Fruit fly (Drosophila melanogaster) whole organism, embryonic: ENCODE results near the gene att-ORFB.

Experiments used
- B-H2 ChIP-seq: fragments of 200-800 bp; sonication (Bioruptor generic); optimal IDR thresholded peaks from 2 replicates; lab custom pipeline; 2018; ENCODE audit warnings: missing biosample characterization, mild to moderate bottlenecking, missing genetic modification characterization
- CG1024 ChIP-seq: fragments of 200-800 bp; sonication (Bioruptor generic); IDR thresholded peaks from 2 replicates; pipeline ENCODE4 v1.3.6; 2022; ENCODE audit warnings: missing biosample characterization, missing genetic modification characterization
- CG10979 ChIP-seq: fragments of 200-800 bp; sonication (Bioruptor generic); optimal IDR thresholded peaks from 2 replicates; lab custom pipeline; 2018; ENCODE audit warnings: missing biosample characterization, mild to moderate bottlenecking, missing genetic modification characterization, moderate library complexity
- CG12219 ChIP-seq: fragments of 200-800 bp; sonication (Bioruptor generic); optimal IDR thresholded peaks from 3 replicates; lab custom pipeline; 2018; ENCODE audit warnings: missing biosample characterization, mild to moderate bottlenecking, missing genetic modification characterization
- CG15073 ChIP-seq: fragments of 200-800 bp; sonication (Bioruptor generic); optimal IDR thresholded peaks from 2 replicates; lab custom pipeline; 2016; ENCODE audit warnings: missing biosample characterization, missing genetic modification characterization
- CG15514 ChIP-seq: fragments of 200-800 bp; sonication (Bioruptor generic); optimal IDR thresholded peaks from 3 replicates; lab custom pipeline; 2017; ENCODE audit warnings: missing biosample characterization, missing genetic modification characterization, mild to moderate bottlenecking, moderate library complexity, missing genetic modification reagents
- CG16779 ChIP-seq: fragments of 200-800 bp; sonication (Bioruptor generic); IDR thresholded peaks from 2 replicates; pipeline ENCODE4 v1.3.6; 2022; ENCODE audit warnings: missing biosample characterization, missing genetic modification characterization
- CG18262 ChIP-seq: fragments of 200-800 bp; optimal IDR thresholded peaks from 3 replicates; lab custom pipeline; 2019; ENCODE audit warnings: missing biosample characterization, mild to moderate bottlenecking, missing genetic modification characterization, moderate library complexity
- CG2678 ChIP-seq: fragments of 200-800 bp; sonication (Bioruptor generic); optimal IDR thresholded peaks from 3 replicates; lab custom pipeline; 2019; ENCODE audit warnings: missing biosample characterization, mild to moderate bottlenecking, missing genetic modification characterization, moderate library complexity
- CG31224 ChIP-seq: fragments of 200-800 bp; sonication (Bioruptor generic); IDR thresholded peaks from 2 replicates; pipeline ENCODE4 v1.3.6; 2022; ENCODE audit warnings: missing biosample characterization, missing genetic modification characterization
- CG31441 ChIP-seq: fragments of 200-800 bp; sonication (Bioruptor generic); IDR thresholded peaks from 2 replicates; pipeline ENCODE4 v1.3.6; 2022; ENCODE audit warnings: missing biosample characterization, missing genetic modification characterization
- CG34422 ChIP-seq: fragments of 200-800 bp; sonication (Bioruptor generic); IDR thresholded peaks from 3 replicates; pipeline ENCODE4 v1.3.6; 2022; ENCODE audit warnings: missing biosample characterization, missing genetic modification characterization
- CG43689 ChIP-seq: fragments of 200-800 bp; sonication (Bioruptor generic); IDR thresholded peaks from 2 replicates; pipeline ENCODE4 v1.3.6; 2022; ENCODE audit warnings: missing biosample characterization, missing genetic modification characterization
- CG4617 ChIP-seq: fragments of 200-800 bp; sonication (Bioruptor generic); optimal IDR thresholded peaks from 3 replicates; lab custom pipeline; 2016; ENCODE audit warnings: missing biosample characterization, missing genetic modification characterization, borderline replicate concordance
- CG6272 ChIP-seq: fragments of 200-800 bp; sonication (Bioruptor generic); IDR thresholded peaks from 2 replicates; pipeline ENCODE4 v1.3.6; 2022; ENCODE audit warnings: missing biosample characterization, missing genetic modification characterization
- CG7372 ChIP-seq: fragments of 200-800 bp; sonication (Bioruptor generic); IDR thresholded peaks from 2 replicates; pipeline ENCODE4 v1.3.6; 2022; ENCODE audit warnings: missing biosample characterization, missing genetic modification characterization
- CG8281 ChIP-seq: fragments of 200-800 bp; sonication (Bioruptor generic); optimal IDR thresholded peaks from 2 replicates; lab custom pipeline; 2018; ENCODE audit warnings: missing biosample characterization, mild to moderate bottlenecking, missing genetic modification characterization, moderate library complexity
- CG8359 ChIP-seq: fragments of 200-800 bp; sonication (Bioruptor generic); optimal IDR thresholded peaks from 2 replicates; lab custom pipeline; 2017; ENCODE audit warnings: missing biosample characterization, mild to moderate bottlenecking, missing genetic modification characterization, borderline replicate concordance
- CG9215 ChIP-seq: fragments of 200-800 bp; sonication (Bioruptor generic); IDR thresholded peaks from 2 replicates; pipeline ENCODE4 v1.3.6; 2022; ENCODE audit warnings: missing biosample characterization, missing genetic modification characterization
- CG9437 ChIP-seq: fragments of 200-800 bp; sonication (Bioruptor generic); optimal IDR thresholded peaks from 2 replicates; lab custom pipeline; 2018; ENCODE audit warnings: missing biosample characterization, mild to moderate bottlenecking, missing genetic modification characterization
- Dad ChIP-seq: fragments of 200-800 bp; sonication (Bioruptor generic); optimal IDR thresholded peaks from 3 replicates; lab custom pipeline; 2016; ENCODE audit warnings: missing biosample characterization, missing genetic modification characterization
- Doc2 ChIP-seq: fragments of 200-800 bp; sonication (Bioruptor generic); IDR thresholded peaks from 2 replicates; pipeline ENCODE4 v1.3.6; 2022; ENCODE audit warnings: missing biosample characterization, missing genetic modification characterization
- Doc3 ChIP-seq: fragments of 200-800 bp; sonication (Bioruptor generic); IDR thresholded peaks from 3 replicates; pipeline ENCODE4 v1.3.6; 2022; ENCODE audit warnings: missing biosample characterization, missing genetic modification characterization; ENCODE audit not compliant: partially characterized antibody
- HLH3B ChIP-seq: fragments of 200-800 bp; sonication (Bioruptor generic); IDR thresholded peaks from 2 replicates; pipeline ENCODE4 v1.3.6; 2022; ENCODE audit warnings: missing biosample characterization, missing genetic modification characterization
- Hr51 ChIP-seq, 2 experiments: fragments of 200-800 bp; sonication (Bioruptor generic); optimal IDR thresholded peaks; 2 replicates in 1 of 2; 3 replicates in 1 of 2; lab custom pipeline; 2016 to 2018; ENCODE audit warnings: missing biosample characterization in 2 of 2, missing genetic modification characterization in 2 of 2, mild to moderate bottlenecking in 1 of 2, moderate library complexity in 1 of 2
- Mad ChIP-seq: fragments of 200-800 bp; sonication (Bioruptor generic); optimal IDR thresholded peaks from 2 replicates; lab custom pipeline; 2016; ENCODE audit warnings: missing biosample characterization, missing genetic modification characterization
- Med ChIP-seq: fragments of 200-800 bp; sonication (Bioruptor generic); peaks from one replicate; lab custom pipeline; 2016; ENCODE audit warnings: missing biosample characterization, missing genetic modification characterization, mild to moderate bottlenecking, inconsistent platforms, moderate library complexity
- Nf-YC ChIP-seq: fragments of 200-800 bp; optimal IDR thresholded peaks from 3 replicates; lab custom pipeline; 2019; ENCODE audit warnings: missing biosample characterization, mild to moderate bottlenecking, missing genetic modification characterization, moderate library complexity
- Oaz ChIP-seq: fragments of 200-800 bp; sonication (Bioruptor generic); IDR thresholded peaks from 2 replicates; pipeline ENCODE4 v1.3.6; 2022; ENCODE audit warnings: missing biosample characterization, missing genetic modification characterization
- Sin3A ChIP-seq: fragments of >200 bp; optimal IDR thresholded peaks from 2 replicates; lab custom pipeline; 2018
- Taf1 ChIP-seq: fragments of 200-800 bp; sonication (Bioruptor generic); IDR thresholded peaks from 2 replicates; pipeline ENCODE4 v1.3.6; 2022; ENCODE audit warnings: missing biosample characterization, missing genetic modification characterization
- ara ChIP-seq: fragments of 200-800 bp; sonication (Bioruptor generic); IDR thresholded peaks from 2 replicates; pipeline ENCODE4 v1.3.6; 2022; ENCODE audit warnings: missing biosample characterization, missing genetic modification characterization
- az2 ChIP-seq: fragments of 200-800 bp; sonication (Bioruptor generic); optimal IDR thresholded peaks from 3 replicates; lab custom pipeline; 2016; ENCODE audit warnings: missing biosample characterization, missing genetic modification characterization
- chif ChIP-seq, 2 experiments: fragments of 200-800 bp; sonication (Bioruptor generic); optimal IDR thresholded peaks; 3 replicates each; lab custom pipeline; 2016; ENCODE audit warnings: missing biosample characterization in 2 of 2, missing genetic modification characterization in 2 of 2
- fd64A ChIP-seq: fragments of 200-800 bp; sonication (Bioruptor generic); optimal IDR thresholded peaks from 3 replicates; lab custom pipeline; 2018; ENCODE audit warnings: missing biosample characterization, mild to moderate bottlenecking, missing genetic modification characterization
- fd96Cb ChIP-seq: fragments of 200-800 bp; sonication (Bioruptor generic); optimal IDR thresholded peaks from 2 replicates; lab custom pipeline; 2018; ENCODE audit warnings: missing biosample characterization, mild to moderate bottlenecking, missing genetic modification characterization, moderate library complexity
- gcm ChIP-seq: fragments of 200-800 bp; sonication (Bioruptor generic); optimal IDR thresholded peaks from 2 replicates; lab custom pipeline; 2019; ENCODE audit warnings: missing biosample characterization, mild to moderate bottlenecking, missing genetic modification characterization, moderate library complexity
- grn ChIP-seq: fragments of 200-800 bp; sonication (Bioruptor generic); optimal IDR thresholded peaks from 3 replicates; lab custom pipeline; 2017; ENCODE audit warnings: missing biosample characterization, missing genetic modification characterization
- klu ChIP-seq: fragments of 200-800 bp; sonication (Bioruptor generic); IDR thresholded peaks from 2 replicates; pipeline ENCODE4 v1.3.6; 2022; ENCODE audit warnings: missing biosample characterization, missing genetic modification characterization
- lbe ChIP-seq: fragments of 200-800 bp; sonication (Bioruptor generic); optimal IDR thresholded peaks from 2 replicates; lab custom pipeline; 2016; ENCODE audit warnings: missing biosample characterization, mild to moderate bottlenecking, missing genetic modification characterization
- mirr ChIP-seq: fragments of 200-800 bp; sonication (Bioruptor generic); optimal IDR thresholded peaks from 3 replicates; lab custom pipeline; 2018; ENCODE audit warnings: missing biosample characterization, mild to moderate bottlenecking, missing genetic modification characterization
- nerfin-2 ChIP-seq: fragments of 200-800 bp; sonication (Bioruptor generic); IDR thresholded peaks from 2 replicates; pipeline ENCODE4 v1.3.6; 2022; ENCODE audit warnings: missing biosample characterization, missing genetic modification characterization; ENCODE audit not compliant: partially characterized antibody
- nmo ChIP-seq: fragments of 200-800 bp; sonication (Bioruptor generic); optimal IDR thresholded peaks from 2 replicates; lab custom pipeline; 2018; ENCODE audit warnings: missing biosample characterization, mild to moderate bottlenecking, missing genetic modification characterization, moderate library complexity
- peb ChIP-seq: fragments of 200-800 bp; sonication (Bioruptor generic); IDR thresholded peaks from 2 replicates; pipeline ENCODE4 v1.3.6; 2022; ENCODE audit warnings: missing biosample characterization, missing genetic modification characterization
- pzg ChIP-seq: fragments of 200-800 bp; sonication (Bioruptor generic); optimal IDR thresholded peaks from 3 replicates; lab custom pipeline; 2018; ENCODE audit warnings: missing biosample characterization, mild to moderate bottlenecking, missing genetic modification characterization, moderate library complexity
- schlank ChIP-seq: fragments of 200-800 bp; sonication (Bioruptor generic); optimal IDR thresholded peaks from 2 replicates; lab custom pipeline; 2018; ENCODE audit warnings: missing biosample characterization, mild to moderate bottlenecking, missing genetic modification characterization
- scrt ChIP-seq: fragments of 200-800 bp; sonication (Bioruptor generic); optimal IDR thresholded peaks from 2 replicates; lab custom pipeline; 2018; ENCODE audit warnings: missing biosample characterization, mild to moderate bottlenecking, missing genetic modification characterization, moderate library complexity
- slp2 ChIP-seq: fragments of 200-800 bp; sonication (Bioruptor generic); optimal IDR thresholded peaks from 2 replicates; lab custom pipeline; 2016; ENCODE audit warnings: missing biosample characterization, missing genetic modification characterization
- zfh2 ChIP-seq: fragments of 200-800 bp; sonication (Bioruptor generic); optimal IDR thresholded peaks from 2 replicates; lab custom pipeline; 2016; ENCODE audit warnings: missing biosample characterization, missing genetic modification characterization

The att-ORFB gene

DNA sequence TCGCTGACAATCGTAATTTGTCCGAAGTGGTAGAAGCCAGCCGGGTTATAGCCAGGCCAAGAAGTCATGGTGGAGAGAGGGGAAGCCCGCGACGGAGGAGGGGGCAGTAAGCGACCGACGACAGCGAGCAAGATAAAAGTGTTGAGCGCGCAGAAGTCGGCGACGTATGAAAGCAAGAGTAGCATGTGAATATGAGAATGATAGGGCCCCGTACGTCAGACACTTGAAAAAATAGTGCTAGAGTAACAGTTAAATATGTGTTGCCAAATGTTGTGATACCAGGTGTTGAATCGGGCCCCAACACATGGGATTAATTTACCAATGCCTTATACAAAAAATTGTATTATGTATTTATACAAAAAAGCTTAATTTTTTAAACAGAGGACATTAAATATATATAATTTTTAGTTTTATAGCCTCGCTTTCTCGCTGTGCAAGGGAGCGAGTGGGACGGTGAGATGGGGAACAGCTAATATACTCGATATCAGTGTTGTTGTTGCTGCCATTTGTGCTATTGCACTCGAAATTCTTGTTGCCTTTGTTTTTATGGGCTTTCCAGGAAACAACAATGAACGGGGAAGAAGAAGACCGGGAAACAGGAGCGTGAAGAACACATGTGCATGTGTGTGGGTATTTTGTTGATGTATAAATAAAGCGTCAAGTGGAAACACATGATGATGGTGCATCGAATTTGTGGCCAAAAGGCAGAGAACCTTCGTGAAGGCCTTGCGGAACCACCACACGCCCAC is 4.2 kb downstream of the att-ORFB start (continued):
- peak; percentile 73 for TF ChIP-seq peb (GFP tag; lab: Robert Waterston, UW)
- peak; percentile 49 for TF ChIP-seq schlank (tag; lab: Kevin White, UChicago)
- peak; percentile 65 for TF ChIP-seq CG8281 (tag; lab: Kevin White, UChicago)
- TF ChIP-seq chif (GFP tag; optimal IDR thresholded peaks at IDR 0.05; lab: Kevin White, UChicago) = peak in 1 of 2 experiments; percentile 52
- peak; percentile 45 for TF ChIP-seq CG4617 (GFP tag; lab: Kevin White, UChicago)
- no peak for TF ChIP-seq slp2 (GFP tag; lab: Kevin White, UChicago)
- TF ChIP-seq CG10979 (tag; lab: Kevin White, UChicago) = peak; percentile 92
- TF ChIP-seq ara (GFP tag; lab: Robert Waterston, UW) = peak; percentile 84
- peak; percentile 71 for TF ChIP-seq CG9437 (GFP tag; lab: Kevin White, UChicago)
- TF ChIP-seq CG31224 (GFP tag; lab: Robert Waterston, UW) = peak; percentile 67; the same call in 1 of the 2 replicates
- peak; percentile 90 for TF ChIP-seq nmo
- TF ChIP-seq Med = peak; percentile 84
- peak; percentile 53 for TF ChIP-seq CG8359 (GFP tag; lab: Kevin White, UChicago)
- peak; percentile 67 for TF ChIP-seq CG15514
- peak; percentile 14 for TF ChIP-seq zfh2 (GFP tag; lab: Kevin White, UChicago)
- peak; percentile 43; the same call in 1 of the 2 replicates for TF ChIP-seq CG16779 (GFP tag; lab: Robert Waterston, UW)
- TF ChIP-seq CG15073 (GFP tag; lab: Kevin White, UChicago) = no peak
- TF ChIP-seq Nf-YC = peak; percentile 65
- peak; percentile 71 for TF ChIP-seq klu (GFP tag; lab: Robert Waterston, UW)
- TF ChIP-seq CG43689 (GFP tag; lab: Robert Waterston, UW) = peak; percentile 37; the same call in 1 of the 2 replicates
- TF ChIP-seq fd64A (GFP tag; lab: Kevin White, UChicago) = no peak
- peak; percentile 69 for TF ChIP-seq CG34422 (GFP tag; lab: Robert Waterston, UW)
- TF ChIP-seq Dad (GFP tag; lab: Kevin White, UChicago) = no peak
- peak; percentile 88 for TF ChIP-seq fd96Cb (tag; lab: Kevin White, UChicago)
- peak; percentile 73 for TF ChIP-seq CG6272 (GFP tag; lab: Robert Waterston, UW)
- TF ChIP-seq CG18262 (tag; lab: Kevin White, UChicago) = peak; percentile 91
- peak; percentile 63 for TF ChIP-seq lbe
- 0 out of 2 replicates have a peak, but pooled peaks have one; percentile 6 for TF ChIP-seq Doc2 (GFP tag; lab: Robert Waterston, UW)
- TF ChIP-seq scrt = peak; percentile 81
- TF ChIP-seq CG9215 = peak; percentile 74
- TF ChIP-seq nerfin-2 (GFP tag; lab: Robert Waterston, UW) = no peak
- TF ChIP-seq CG31441 = peak; percentile 86
- no peak for TF ChIP-seq pzg (GFP tag; lab: Kevin White, UChicago)
- peak; percentile 74 for TF ChIP-seq B-H2
- TF ChIP-seq CG2678 (tag; lab: Kevin White, UChicago) = peak; percentile 93
- TF ChIP-seq mirr (GFP tag; lab: Kevin White, UChicago) = peak; percentile 93
- TF ChIP-seq Taf1 (GFP tag; lab: Robert Waterston, UW) = peak; percentile 48; the same call in 1 of the 2 replicates
- peak; percentile 77 for TF ChIP-seq CG7372 (GFP tag; lab: Robert Waterston, UW)
- no peak for TF ChIP-seq Doc3 (GFP tag; lab: Robert Waterston, UW)
- TF ChIP-seq grn (GFP tag; lab: Kevin White, UChicago) = peak; percentile 60
- peak; percentile 85 for TF ChIP-seq az2
- TF ChIP-seq Mad (GFP tag; lab: Kevin White, UChicago) = peak; percentile 46
- TF ChIP-seq CG12219 (GFP tag; lab: Kevin White, UChicago) = peak; percentile 53
- TF ChIP-seq HLH3B (GFP tag; lab: Robert Waterston, UW) = peak; percentile 86
- no peak for TF ChIP-seq Sin3A
- peak; percentile 85 for TF ChIP-seq gcm (GFP tag; lab: Kevin White, UChicago)
- TF ChIP-seq Hr51 (GFP tag; optimal IDR thresholded peaks at IDR 0.05; lab: Kevin White, UChicago) = peak; percentile 37 to 89
- TF ChIP-seq Oaz = peak; percentile 69
- TF ChIP-seq CG1024 (GFP tag; lab: Robert Waterston, UW) = 0 out of 2 replicates have a peak, but pooled peaks have one; percentile 46
